Worm (Caenorhabditis elegans) whole organism, midembryonic: ENCODE data around the gene spe-29.

Experiments used
- cog-1 ChIP-seq: sonication (generic microtip); optimal IDR thresholded peaks from 2 replicates; lab custom pipeline; 2016; ENCODE audit warnings: missing genetic modification characterization, missing compliant biosample characterization
- med-1 ChIP-seq: sonication (generic microtip); optimal IDR thresholded peaks from 2 replicates; lab custom pipeline; 2017; ENCODE audit warnings: missing genetic modification characterization, mild to moderate bottlenecking, missing compliant biosample characterization, antibody characterized with exemption, missing genetic modification reagents; ENCODE audit not compliant: insufficient read depth
- ref-1 ChIP-seq: fragments of 200-800 bp; sonication (Bioruptor generic); conservative IDR thresholded peaks from 2 replicates; pipeline ENCODE4 v1.3.6; 2022; ENCODE audit warnings: missing genetic modification reagents, missing genetic modification characterization, missing compliant biosample characterization

ce11 chrIV:9972629-9973028 is 38.9 kb downstream of the spe-29 start, which contains the start of the genes C47E12.12 and C47E12.10:
- TF ChIP-seq cog-1 (no peak), med-1 (GFP tag; lab: Kevin White, UChicago) (no peak), ref-1 (GFP tag; lab: Robert Waterston, UW) (no peak)
